Worm (Caenorhabditis elegans) whole organism, L4 larva: ENCODE results near the gene coq-5.

ENCODE experiments used
- D1046.2 ChIP-seq: fragments of 200-800 bp; sonication (Bioruptor generic); IDR thresholded peaks from 2 replicates; pipeline ENCODE4 v1.3.6; 2022; ENCODE audit warnings: missing genetic modification characterization, missing compliant biosample characterization
- F44E2.7 ChIP-seq: fragments of 200-800 bp; sonication (Bioruptor generic); IDR thresholded peaks from 2 replicates; pipeline ENCODE4 v2.1.2; 2022; ENCODE audit warnings: missing genetic modification characterization, missing compliant biosample characterization
- T26A8.4 ChIP-seq: fragments of 200-800 bp; sonication (Bioruptor generic); IDR thresholded peaks from 2 replicates; pipeline ENCODE4 v1.3.6; 2022; ENCODE audit warnings: missing genetic modification characterization, missing compliant biosample characterization
- aha-1 ChIP-seq: fragments of 150-350 bp; peaks from one replicate; lab custom pipeline; 2014; ENCODE audit warnings: missing biosample characterization, missing genetic modification characterization
- ceh-32 ChIP-seq: sonication (generic microtip); optimal IDR thresholded peaks from 2 replicates; lab custom pipeline; 2016; ENCODE audit warnings: mild to moderate bottlenecking, missing genetic modification characterization, missing compliant biosample characterization; ENCODE audit not compliant: poor library complexity
- daf-12 ChIP-seq: fragments of 150-350 bp; optimal IDR thresholded peaks from 2 replicates; lab custom pipeline; 2014; ENCODE audit warnings: missing biosample characterization, missing genetic modification reagents, missing genetic modification characterization
- daf-16 ChIP-seq, 3 experiments: sonication (generic microtip); optimal IDR thresholded peaks; 2 replicates each; lab custom pipeline; 2016 to 2017; ENCODE audit warnings: missing genetic modification characterization in 3 of 3, missing genetic modification reagents in 3 of 3, mild to moderate bottlenecking in 2 of 3, missing compliant biosample characterization in 2 of 3, missing biosample characterization in 1 of 3, moderate library complexity in 1 of 3
- daf-19 ChIP-seq: fragments of 200-800 bp; sonication (Bioruptor generic); conservative IDR thresholded peaks from 2 replicates; pipeline ENCODE4 v1.3.6; 2022; ENCODE audit warnings: missing genetic modification characterization, missing compliant biosample characterization
- dmd-6 ChIP-seq: fragments of 200-800 bp; sonication (Bioruptor generic); IDR thresholded peaks from 2 replicates; pipeline ENCODE4 v1.3.6; 2022; ENCODE audit warnings: missing genetic modification reagents, missing genetic modification characterization, missing compliant biosample characterization
- dpl-1 ChIP-seq: fragments of 150-350 bp; optimal IDR thresholded peaks from 2 replicates; lab custom pipeline; 2014; ENCODE audit warnings: missing biosample characterization, missing genetic modification reagents, missing genetic modification characterization
- fkh-10 ChIP-seq: fragments of 150-350 bp; optimal IDR thresholded peaks from 2 replicates; lab custom pipeline; 2014; ENCODE audit warnings: missing biosample characterization, missing genetic modification reagents, missing genetic modification characterization
- fos-1 ChIP-seq: fragments of 150-350 bp; optimal IDR thresholded peaks from 2 replicates; lab custom pipeline; 2014; ENCODE audit warnings: missing biosample characterization, missing genetic modification characterization
- hif-1 ChIP-seq, 2 experiments: sonication (generic microtip); optimal IDR thresholded peaks; 2 replicates each; lab custom pipeline; 2016 to 2017; ENCODE audit warnings: missing compliant biosample characterization in 2 of 2, missing genetic modification characterization in 2 of 2, missing genetic modification reagents in 2 of 2, missing genotype in 2 of 2, mild to moderate bottlenecking in 1 of 2
- hlh-30 ChIP-seq: sonication (generic microtip); optimal IDR thresholded peaks from 2 replicates; lab custom pipeline; 2017; ENCODE audit warnings: antibody characterized with exemption, mild to moderate bottlenecking, missing genetic modification characterization, missing compliant biosample characterization; ENCODE audit not compliant: insufficient read depth
- jun-1 ChIP-seq: fragments of 150-350 bp; optimal IDR thresholded peaks from 2 replicates; lab custom pipeline; 2014; ENCODE audit warnings: missing biosample characterization, missing genetic modification reagents, missing genetic modification characterization
- lim-7 ChIP-seq: fragments of 200-800 bp; sonication (Bioruptor generic); IDR thresholded peaks from 2 replicates; pipeline ENCODE4 v1.3.6; 2022; ENCODE audit warnings: missing genetic modification characterization, missing compliant biosample characterization
- lin-1 ChIP-seq: fragments of 200-800 bp; sonication (Bioruptor generic); IDR thresholded peaks from 2 replicates; pipeline ENCODE4 v1.3.6; 2022; ENCODE audit warnings: missing genetic modification reagents, missing genetic modification characterization, missing compliant biosample characterization
- lir-3 ChIP-seq: sonication (generic microtip); optimal IDR thresholded peaks from 2 replicates; lab custom pipeline; 2016; ENCODE audit warnings: mild to moderate bottlenecking, missing genetic modification characterization, missing compliant biosample characterization
- lsy-2 ChIP-seq, 2 experiments: fragments of 150-350 bp in 1 of 2; sonication (generic microtip) in 1 of 2; optimal IDR thresholded peaks; 2 replicates each; lab custom pipeline; 2014 to 2017; ENCODE audit warnings: missing biosample characterization in 2 of 2, missing genetic modification characterization in 2 of 2
- madf-9 ChIP-seq: fragments of 200-800 bp; sonication (Bioruptor generic); conservative IDR thresholded peaks from 2 replicates; pipeline ENCODE4 v1.3.6; 2022; ENCODE audit warnings: missing genetic modification reagents, missing genetic modification characterization, missing compliant biosample characterization
- mdl-1 ChIP-seq, 2 experiments: fragments of 150-350 bp in 1 of 2; sonication (generic microtip) in 1 of 2; optimal IDR thresholded peaks; 2 replicates each; lab custom pipeline; 2014 to 2017; ENCODE audit warnings: missing biosample characterization in 2 of 2, missing genetic modification characterization in 2 of 2
- mdt-29 ChIP-seq: fragments of 200-800 bp; sonication (Bioruptor generic); IDR thresholded peaks from 2 replicates; pipeline ENCODE4 v1.3.6; 2022; ENCODE audit warnings: missing genetic modification reagents, missing genetic modification characterization, missing compliant biosample characterization
- mep-1 ChIP-seq: fragments of 150-350 bp; sonication (generic microtip); optimal IDR thresholded peaks from 3 replicates; lab custom pipeline; 2014; ENCODE audit warnings: missing biosample characterization, missing genetic modification characterization
- mes-2 ChIP-seq: sonication (generic microtip); optimal IDR thresholded peaks from 2 replicates; lab custom pipeline; 2016; ENCODE audit warnings: missing genotype, mild to moderate bottlenecking, missing genetic modification characterization, missing compliant biosample characterization; ENCODE audit not compliant: poor library complexity, severe bottlenecking
- mxl-2 ChIP-seq: fragments of 200-800 bp; sonication (Bioruptor generic); conservative IDR thresholded peaks from 2 replicates; pipeline ENCODE4 v1.3.6; 2022; ENCODE audit warnings: missing genetic modification reagents, missing genetic modification characterization, missing compliant biosample characterization
- nhr-111 ChIP-seq: fragments of 200-800 bp; sonication (Bioruptor generic); optimal IDR thresholded peaks from 2 replicates; lab custom pipeline; 2018; ENCODE audit warnings: mild to moderate bottlenecking, missing genetic modification characterization, missing compliant biosample characterization
- nhr-25 ChIP-seq: sonication (generic microtip); optimal IDR thresholded peaks from 2 replicates; lab custom pipeline; 2017; ENCODE audit warnings: missing genetic modification characterization, mild to moderate bottlenecking, missing compliant biosample characterization, antibody characterized with exemption, moderate library complexity, borderline replicate concordance; ENCODE audit not compliant: insufficient read depth
- nhr-41 ChIP-seq: fragments of 200-800 bp; sonication (Bioruptor generic); IDR thresholded peaks from 2 replicates; pipeline ENCODE4 v1.3.6; 2022; ENCODE audit warnings: missing genetic modification reagents, missing genetic modification characterization, missing compliant biosample characterization
- nhr-6 ChIP-seq: fragments of 150-350 bp; optimal IDR thresholded peaks from 2 replicates; lab custom pipeline; 2014; ENCODE audit warnings: missing biosample characterization, missing genetic modification characterization
- nhr-77 ChIP-seq: fragments of 150-350 bp; optimal IDR thresholded peaks from 2 replicates; lab custom pipeline; 2014; ENCODE audit warnings: missing biosample characterization, missing genetic modification characterization
- rbr-2 ChIP-seq: sonication (generic microtip); optimal IDR thresholded peaks from 2 replicates; lab custom pipeline; 2016; ENCODE audit warnings: missing genotype, missing genetic modification characterization, missing compliant biosample characterization
- skn-1 ChIP-seq: fragments of 150-350 bp; optimal IDR thresholded peaks from 2 replicates; lab custom pipeline; 2014; ENCODE audit warnings: missing biosample characterization, missing genetic modification characterization
- snpc-4 ChIP-seq: fragments of 150-350 bp; optimal IDR thresholded peaks from 2 replicates; lab custom pipeline; 2014; ENCODE audit warnings: missing biosample characterization, missing genetic modification characterization
- unc-130 ChIP-seq: sonication (generic microtip); optimal IDR thresholded peaks from 2 replicates; lab custom pipeline; 2016; ENCODE audit warnings: missing genetic modification reagents, missing genetic modification characterization, missing compliant biosample characterization
- unc-62 ChIP-seq, 3 experiments: fragments of 150-350 bp in 1 of 3; sonication (generic microtip); optimal IDR thresholded peaks in 2 of 3; peaks in 1 of 3; 1 replicate in 1 of 3; 2 replicates in 2 of 3; lab custom pipeline; 2014 to 2017; ENCODE audit warnings: missing biosample characterization in 3 of 3, missing genetic modification characterization in 3 of 3, missing genetic modification reagents in 3 of 3, missing genotype in 1 of 3
- vab-7 ChIP-seq: fragments of 200-800 bp; sonication (Bioruptor generic); IDR thresholded peaks from 2 replicates; pipeline ENCODE4 v1.3.6; 2022; ENCODE audit warnings: missing genetic modification reagents, missing genetic modification characterization, missing compliant biosample characterization
- zag-1 ChIP-seq: fragments of 150-350 bp; optimal IDR thresholded peaks from 2 replicates; lab custom pipeline; 2014; ENCODE audit warnings: missing biosample characterization, missing genetic modification characterization
- zip-11 ChIP-seq: fragments of 200-800 bp; sonication (Bioruptor generic); IDR thresholded peaks from 2 replicates; pipeline ENCODE4 v1.3.6; 2022; ENCODE audit warnings: missing genetic modification characterization, missing compliant biosample characterization
- ztf-11 ChIP-seq: fragments of 150-350 bp; optimal IDR thresholded peaks from 2 replicates; lab custom pipeline; 2014; ENCODE audit warnings: missing biosample characterization, missing genetic modification characterization
- ztf-7 ChIP-seq: fragments of 150-350 bp; optimal IDR thresholded peaks from 2 replicates; lab custom pipeline; 2014; ENCODE audit warnings: missing biosample characterization, missing genetic modification characterization

coq-5 gene

ce11 chrIII:7891573-7892306 is 33.5 kb upstream of the coq-5 start, which contains the start of the genes ZK688.5 and fahd-1 (continued):
- TF ChIP-seq mxl-2 (GFP tag; lab: Robert Waterston, UW), result no peak
- peak in 1 of 2 experiments; percentile 68 for TF ChIP-seq hif-1 (tag; optimal IDR thresholded peaks at IDR 0.05; lab: Kevin White, UChicago)
- TF ChIP-seq daf-12 (tag; lab: Kevin White, UChicago), result no peak
- no peak for TF ChIP-seq nhr-111 (GFP tag; lab: Kevin White, UChicago)
- no peak for TF ChIP-seq nhr-41
- TF ChIP-seq fkh-10 (GFP tag; lab: Kevin White, UChicago), result peak; percentile 48
- no peak for TF ChIP-seq daf-16 (GFP tag; optimal IDR thresholded peaks at IDR 0.05; lab: Kevin White, UChicago)
- peak; percentile 58 for TF ChIP-seq daf-16 (tag; optimal IDR thresholded peaks at IDR 0.05; lab: Kevin White, UChicago)
- no peak for TF ChIP-seq D1046.2
- no peak for TF ChIP-seq zag-1
- TF ChIP-seq fos-1 (tag; lab: Kevin White, UChicago), result no peak
- no peak for TF ChIP-seq lir-3
- TF ChIP-seq lim-7, result 0 out of 2 replicates have a peak, but pooled peaks have one; percentile 41
- no peak for TF ChIP-seq unc-130 (GFP tag; lab: Kevin White, UChicago)
- TF ChIP-seq snpc-4 (tag; lab: Kevin White, UChicago), result no peak
- no peak for TF ChIP-seq vab-7
- TF ChIP-seq dmd-6 (GFP tag; lab: Robert Waterston, UW), result peak; percentile 72
- peak; percentile 69 for TF ChIP-seq lin-1 (GFP tag; lab: Robert Waterston, UW)
- no peak for TF ChIP-seq ceh-32
- TF ChIP-seq mes-2 (tag; lab: Kevin White, UChicago), result peak; percentile 72
- TF ChIP-seq mdt-29, result no peak
- TF ChIP-seq unc-62 (GFP tag; optimal IDR thresholded peaks at IDR 0.05 in 1 of 2; lab: Kevin White, UChicago), result no peak
- TF ChIP-seq unc-62 (tag; optimal IDR thresholded peaks at IDR 0.05; lab: Kevin White, UChicago), result no peak
- TF ChIP-seq mep-1, result peak; percentile 88
- TF ChIP-seq nhr-6 (tag; lab: Kevin White, UChicago), result peak; percentile 47
- TF ChIP-seq nhr-77 (tag; lab: Kevin White, UChicago), result no peak
- no peak for TF ChIP-seq F44E2.7 (GFP tag; lab: Robert Waterston, UW)
- no peak for TF ChIP-seq ztf-7 (tag; lab: Kevin White, UChicago)
- TF ChIP-seq T26A8.4 (GFP tag; lab: Robert Waterston, UW), result peak; percentile 18; the same call in 1 of the 2 replicates
- no peak for TF ChIP-seq madf-9 (GFP tag; lab: Robert Waterston, UW)
- TF ChIP-seq, all 104 proteins: peak for 36

- TF ChIP-seq skn-1 (no peak), hlh-30 (tag; lab: Kevin White, UChicago) (no peak), aha-1 (tag; lab: Kevin White, UChicago) (no peak), madf-9 (GFP tag; lab: Robert Waterston, UW) (no peak), daf-19 (GFP tag; lab: Robert Waterston, UW) (no peak), nhr-25 (tag; lab: Kevin White, UChicago) (no peak), jun-1 (tag; lab: Kevin White, UChicago) (no peak), nhr-6 (tag; lab: Kevin White, UChicago) (no peak), rbr-2 (tag; lab: Kevin White, UChicago) (no peak), mxl-2 (GFP tag; lab: Robert Waterston, UW) (no peak), zip-11 (GFP tag; lab: Robert Waterston, UW) (no peak), mdl-1 (tag; optimal IDR thresholded peaks at IDR 0.05; lab: Kevin White, UChicago) (no peak), nhr-77 (tag; lab: Kevin White, UChicago) (no peak), lsy-2 (tag; optimal IDR thresholded peaks at IDR 0.05; lab: Kevin White, UChicago) (no peak), daf-12 (tag; lab: Kevin White, UChicago) (no peak), ztf-11 (no peak), dpl-1 (GFP tag; lab: Kevin White, UChicago) (no peak)
These were observed 30.8 kb upstream of the coq-5 start for ce11 chrIII:7889036-7889435.
